Fruit fly (Drosophila melanogaster) whole organism, prepupa: ENCODE data around the gene CG32270.

Experiments used
- Blimp-1 ChIP-seq: fragments of 200-800 bp; sonication (Bioruptor generic); optimal IDR thresholded peaks from 3 replicates; lab custom pipeline; 2017; ENCODE audit warnings: missing biosample characterization, missing genetic modification characterization, mild to moderate bottlenecking, moderate library complexity, missing genetic modification reagents
- CG10669 ChIP-seq: fragments of 200-800 bp; sonication (Bioruptor generic); optimal IDR thresholded peaks from 3 replicates; lab custom pipeline; 2018; ENCODE audit warnings: missing biosample characterization, mild to moderate bottlenecking, missing genetic modification characterization, moderate library complexity
- CG11294 ChIP-seq: fragments of 200-800 bp; sonication (Bioruptor generic); IDR thresholded peaks from 2 replicates; pipeline ENCODE4 v1.3.6; 2022; ENCODE audit warnings: missing biosample characterization, missing genetic modification characterization
- CG11762 ChIP-seq: fragments of 200-800 bp; sonication (Bioruptor generic); optimal IDR thresholded peaks from 3 replicates; lab custom pipeline; 2016; ENCODE audit warnings: missing biosample characterization, missing genetic modification characterization; ENCODE audit not compliant: insufficient read depth
- CG11902 ChIP-seq: fragments of 200-800 bp; sonication (Bioruptor generic); optimal IDR thresholded peaks from 3 replicates; lab custom pipeline; 2016; ENCODE audit warnings: missing biosample characterization, missing genetic modification characterization
- CG1621 ChIP-seq: fragments of 200-800 bp; sonication (Bioruptor generic); optimal IDR thresholded peaks from 3 replicates; lab custom pipeline; 2018; ENCODE audit warnings: missing biosample characterization, mild to moderate bottlenecking, missing genetic modification characterization
- CG3032 ChIP-seq: fragments of 200-800 bp; optimal IDR thresholded peaks from 2 replicates; lab custom pipeline; 2019; ENCODE audit warnings: missing biosample characterization, mild to moderate bottlenecking, missing genetic modification characterization, moderate library complexity
- CG31627 ChIP-seq: fragments of 200-800 bp; sonication (Bioruptor generic); optimal IDR thresholded peaks from 3 replicates; lab custom pipeline; 2016; ENCODE audit warnings: missing biosample characterization, missing genetic modification characterization
- CG32006 ChIP-seq: fragments of 200-800 bp; sonication (Bioruptor generic); optimal IDR thresholded peaks from 3 replicates; lab custom pipeline; 2017; ENCODE audit warnings: missing biosample characterization, mild to moderate bottlenecking, missing genetic modification characterization
- CG34406 ChIP-seq: fragments of 200-800 bp; sonication (Bioruptor generic); optimal IDR thresholded peaks from 3 replicates; lab custom pipeline; 2016; ENCODE audit warnings: missing biosample characterization, missing genetic modification characterization
- CG3919 ChIP-seq: fragments of 200-800 bp; sonication (Bioruptor generic); optimal IDR thresholded peaks from 3 replicates; lab custom pipeline; 2016; ENCODE audit warnings: missing biosample characterization, missing genetic modification characterization
- CG6163 ChIP-seq: fragments of 200-800 bp; sonication (Bioruptor generic); IDR thresholded peaks from 3 replicates; pipeline ENCODE4 v1.3.6; 2022; ENCODE audit warnings: missing biosample characterization, missing genetic modification characterization
- CG6276 ChIP-seq: fragments of 200-800 bp; sonication (Bioruptor generic); optimal IDR thresholded peaks from 2 replicates; lab custom pipeline; 2017; ENCODE audit warnings: missing biosample characterization, mild to moderate bottlenecking, missing genetic modification characterization
- CG6792 ChIP-seq: fragments of 200-800 bp; sonication (Bioruptor generic); optimal IDR thresholded peaks from 3 replicates; lab custom pipeline; 2016; ENCODE audit warnings: missing biosample characterization, missing genetic modification characterization
- CG6808 ChIP-seq: fragments of 200-800 bp; sonication (Bioruptor generic); optimal IDR thresholded peaks from 3 replicates; lab custom pipeline; 2017; ENCODE audit warnings: missing biosample characterization, missing genetic modification characterization, mild to moderate bottlenecking, moderate library complexity, missing genetic modification reagents
- CG6854 ChIP-seq: fragments of 200-800 bp; sonication (Bioruptor generic); optimal IDR thresholded peaks from 2 replicates; lab custom pipeline; 2017; ENCODE audit warnings: missing biosample characterization, mild to moderate bottlenecking, missing genetic modification characterization
- CG7368 ChIP-seq: fragments of 200-800 bp; sonication (Bioruptor generic); optimal IDR thresholded peaks from 3 replicates; lab custom pipeline; 2016; ENCODE audit warnings: missing biosample characterization, missing genetic modification characterization
- CG8319 ChIP-seq: fragments of 200-800 bp; sonication (Bioruptor generic); optimal IDR thresholded peaks from 3 replicates; lab custom pipeline; 2016; ENCODE audit warnings: missing biosample characterization, missing genetic modification characterization
- CG9139 ChIP-seq: fragments of 200-800 bp; sonication (Bioruptor generic); optimal IDR thresholded peaks from 3 replicates; lab custom pipeline; 2017; ENCODE audit warnings: missing biosample characterization, mild to moderate bottlenecking, missing genetic modification characterization
- Eip75B ChIP-seq: fragments of 200-800 bp; sonication (Bioruptor generic); optimal IDR thresholded peaks from 3 replicates; lab custom pipeline; 2016; ENCODE audit warnings: missing biosample characterization, missing genetic modification characterization
- Eip78C ChIP-seq: fragments of 200-800 bp; sonication (Bioruptor generic); peaks from one replicate; lab custom pipeline; 2016; ENCODE audit warnings: missing biosample characterization, missing genetic modification characterization
- Eip93F ChIP-seq: fragments of 200-800 bp; sonication (Bioruptor generic); optimal IDR thresholded peaks from 2 replicates; lab custom pipeline; 2016; ENCODE audit warnings: missing biosample characterization, mild to moderate bottlenecking, missing genetic modification characterization
- Ets21C ChIP-seq: fragments of 200-800 bp; sonication (Bioruptor generic); optimal IDR thresholded peaks from 3 replicates; lab custom pipeline; 2016; ENCODE audit warnings: missing biosample characterization, missing genetic modification characterization
- Gug ChIP-seq: fragments of 200-800 bp; sonication (Bioruptor generic); IDR thresholded peaks from 2 replicates; pipeline ENCODE4 v1.3.6; 2022; ENCODE audit warnings: missing biosample characterization, missing genetic modification characterization
- Hr38 ChIP-seq: sonication (Bioruptor generic); optimal IDR thresholded peaks from 2 replicates; lab custom pipeline; 2016; ENCODE audit warnings: missing biosample characterization, missing genetic modification characterization
- Hr39 ChIP-seq: fragments of 200-800 bp; sonication (Bioruptor generic); optimal IDR thresholded peaks from 2 replicates; lab custom pipeline; 2016; ENCODE audit warnings: missing biosample characterization, missing genetic modification characterization
- Hr4 ChIP-seq: fragments of 200-800 bp; sonication (Bioruptor generic); optimal IDR thresholded peaks from 3 replicates; lab custom pipeline; 2016; ENCODE audit warnings: missing biosample characterization, missing genetic modification characterization
- Met ChIP-seq: fragments of 200-800 bp; sonication (Bioruptor generic); optimal IDR thresholded peaks from 3 replicates; lab custom pipeline; 2016; ENCODE audit warnings: missing biosample characterization, missing genetic modification characterization
- OdsH ChIP-seq: fragments of 200-800 bp; sonication (Bioruptor generic); optimal IDR thresholded peaks from 3 replicates; lab custom pipeline; 2016; ENCODE audit warnings: missing biosample characterization, missing genetic modification characterization
- Smox ChIP-seq: fragments of 200-800 bp; sonication (Bioruptor generic); optimal IDR thresholded peaks from 3 replicates; lab custom pipeline; 2016; ENCODE audit warnings: missing biosample characterization, missing genetic modification characterization
- Sox102F ChIP-seq: fragments of 200-800 bp; sonication (Bioruptor generic); optimal IDR thresholded peaks from 2 replicates; lab custom pipeline; 2016; ENCODE audit warnings: missing biosample characterization, mild to moderate bottlenecking, missing genetic modification characterization
- Sox14 ChIP-seq: fragments of 200-800 bp; sonication (Bioruptor generic); optimal IDR thresholded peaks from 3 replicates; lab custom pipeline; 2016; ENCODE audit warnings: missing biosample characterization, missing genetic modification characterization
- Sox15 ChIP-seq: fragments of 200-800 bp; sonication (Bioruptor generic); optimal IDR thresholded peaks from 3 replicates; lab custom pipeline; 2016; ENCODE audit warnings: missing biosample characterization, missing genetic modification characterization
- cyc ChIP-seq: fragments of 200-800 bp; sonication (Bioruptor generic); optimal IDR thresholded peaks from 3 replicates; lab custom pipeline; 2016; ENCODE audit warnings: missing biosample characterization, missing genetic modification characterization
- dac ChIP-seq: fragments of 200-800 bp; sonication (Bioruptor generic); optimal IDR thresholded peaks from 2 replicates; lab custom pipeline; 2017; ENCODE audit warnings: missing biosample characterization, mild to moderate bottlenecking, missing genetic modification characterization
- dsx ChIP-seq: fragments of 200-800 bp; optimal IDR thresholded peaks from 3 replicates; lab custom pipeline; 2019; ENCODE audit warnings: missing biosample characterization, mild to moderate bottlenecking, missing genetic modification characterization, moderate library complexity; ENCODE audit not compliant: poor library complexity, severe bottlenecking
- eg ChIP-seq: fragments of 200-800 bp; sonication (Bioruptor generic); IDR thresholded peaks from 3 replicates; pipeline ENCODE4 v1.3.6; 2022; ENCODE audit warnings: missing biosample characterization, missing genetic modification characterization
- esn ChIP-seq: fragments of 200-800 bp; sonication (Bioruptor generic); optimal IDR thresholded peaks from 2 replicates; lab custom pipeline; 2016; ENCODE audit warnings: missing biosample characterization, mild to moderate bottlenecking, missing genetic modification characterization, moderate library complexity
- fd59A ChIP-seq: fragments of 200-800 bp; sonication (Bioruptor generic); optimal IDR thresholded peaks from 2 replicates; lab custom pipeline; 2017; ENCODE audit warnings: missing biosample characterization, mild to moderate bottlenecking, missing genetic modification characterization, missing genetic modification reagents
- fd85E ChIP-seq: fragments of 200-800 bp; sonication (Bioruptor generic); optimal IDR thresholded peaks from 3 replicates; lab custom pipeline; 2016; ENCODE audit warnings: missing biosample characterization, missing genetic modification characterization
- lz ChIP-seq: fragments of 200-800 bp; sonication (Bioruptor generic); optimal IDR thresholded peaks from 3 replicates; lab custom pipeline; 2016; ENCODE audit warnings: missing biosample characterization, missing genetic modification characterization
- pdm3 ChIP-seq: fragments of 200-800 bp; sonication (Bioruptor generic); optimal IDR thresholded peaks from 3 replicates; lab custom pipeline; 2016; ENCODE audit warnings: missing biosample characterization, missing genetic modification characterization
- spab ChIP-seq: fragments of 200-800 bp; sonication (Bioruptor generic); optimal IDR thresholded peaks from 2 replicates; lab custom pipeline; 2017; ENCODE audit warnings: missing biosample characterization, mild to moderate bottlenecking, missing genetic modification characterization, missing genetic modification reagents
- ss ChIP-seq, 2 experiments: fragments of 200-800 bp; sonication (Bioruptor generic); optimal IDR thresholded peaks; 2 replicates in 1 of 2; 3 replicates in 1 of 2; lab custom pipeline; 2017 to 2018; ENCODE audit warnings: mild to moderate bottlenecking in 2 of 2, missing biosample characterization in 2 of 2, missing genetic modification characterization in 2 of 2, moderate library complexity in 1 of 2
- svp ChIP-seq: fragments of 200-800 bp; sonication (Bioruptor generic); peaks from one replicate; lab custom pipeline; 2016; ENCODE audit warnings: missing biosample characterization, missing genetic modification characterization
- topi ChIP-seq: fragments of 200-800 bp; sonication (Bioruptor generic); optimal IDR thresholded peaks from 3 replicates; lab custom pipeline; 2016; ENCODE audit warnings: missing biosample characterization, missing genetic modification characterization
- vri ChIP-seq: fragments of 200-800 bp; sonication (Bioruptor generic); optimal IDR thresholded peaks from 3 replicates; lab custom pipeline; 2016; ENCODE audit warnings: missing biosample characterization, mild to moderate bottlenecking, missing genetic modification characterization

CG32270 gene

DNA sequence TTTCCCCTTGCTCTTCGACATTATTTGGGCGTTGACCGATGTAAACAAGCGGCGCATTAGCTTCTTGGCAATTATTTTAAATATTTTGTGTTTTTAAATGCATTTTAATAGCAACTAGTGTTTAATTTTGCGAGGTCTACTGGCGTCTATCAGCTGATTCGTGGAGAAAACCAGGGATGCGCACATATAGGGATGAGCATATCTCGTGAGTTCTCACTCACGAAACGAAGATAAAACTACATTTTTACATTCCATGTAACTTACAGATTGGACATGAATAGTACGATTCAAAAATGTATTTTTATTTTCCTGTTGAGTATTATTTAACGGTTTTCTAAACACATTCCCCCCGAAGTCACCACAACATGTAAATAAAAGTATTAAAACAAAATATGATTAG, 11.3 kb downstream of the CG32270 start, which contains the start of gene CG14966:
CG14966 (minus strand) TSS at position 168 of the 400 bp plus-strand sequence.
- TF ChIP-seq lz (peak; percentile 38), Hr39 (GFP tag; lab: Kevin White, UChicago) (peak; percentile 20), CG6808 (GFP tag; lab: Kevin White, UChicago) (peak; percentile 3), CG34406 (GFP tag; lab: Kevin White, UChicago) (no peak), CG3032 (tag; lab: Kevin White, UChicago) (no peak), topi (GFP tag; lab: Kevin White, UChicago) (peak; percentile 33), svp (GFP tag; lab: Kevin White, UChicago) (peak; percentile 65), Eip93F (GFP tag; lab: Kevin White, UChicago) (no peak), pdm3 (GFP tag; lab: Kevin White, UChicago) (peak; percentile 26), esn (peak; percentile 45), CG31627 (GFP tag; lab: Kevin White, UChicago) (peak; percentile 28), Sox14 (GFP tag; lab: Kevin White, UChicago) (peak; percentile 29), fd85E (no peak), Ets21C (GFP tag; lab: Kevin White, UChicago) (peak; percentile 5), ss (GFP tag; optimal IDR thresholded peaks at IDR 0.05; lab: Kevin White, UChicago) (peak in 1 of 2 experiments; percentile 23), cyc (GFP tag; lab: Kevin White, UChicago) (peak; percentile 17), CG7368 (GFP tag; lab: Kevin White, UChicago) (no peak), dsx (peak; percentile 9), Eip78C (peak; percentile 56), Smox (GFP tag; lab: Kevin White, UChicago) (peak; percentile 31), CG6854 (GFP tag; lab: Kevin White, UChicago) (peak; percentile 26)

DNA sequence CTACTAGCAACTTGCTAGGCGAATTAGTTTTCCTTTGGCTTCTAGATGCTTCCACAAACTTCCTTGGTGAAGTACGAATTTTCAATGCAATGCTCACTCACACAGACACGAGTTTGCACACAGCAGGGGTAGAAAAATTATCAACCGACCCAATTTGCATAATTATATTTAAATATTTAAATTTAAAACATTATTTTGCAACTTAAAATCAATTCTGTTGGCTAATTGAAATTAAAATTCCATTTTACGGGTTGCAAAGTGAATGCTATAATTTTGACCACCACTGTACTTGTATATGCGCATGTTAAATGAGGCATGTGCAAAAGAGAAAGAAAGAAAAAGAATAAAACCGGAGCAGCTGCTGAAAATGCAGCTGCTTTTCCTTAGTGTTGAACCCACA, 14.7 kb downstream of the CG32270 start:
- TF ChIP-seq lz (peak; percentile 92), CG8319 (peak; percentile 94), topi (GFP tag; lab: Kevin White, UChicago) (peak; percentile 96), Sox14 (GFP tag; lab: Kevin White, UChicago) (peak; percentile 94), CG7368 (GFP tag; lab: Kevin White, UChicago) (peak; percentile 97), CG32006 (GFP tag; lab: Kevin White, UChicago) (peak; percentile 99), Sox102F (GFP tag; lab: Kevin White, UChicago) (peak; percentile 97), CG3032 (tag; lab: Kevin White, UChicago) (peak; percentile 91), Eip93F (GFP tag; lab: Kevin White, UChicago) (peak; percentile 93), vri (GFP tag; lab: Kevin White, UChicago) (peak; percentile 94), Smox (GFP tag; lab: Kevin White, UChicago) (peak; percentile 93), dsx (peak; percentile 93), CG10669 (GFP tag; lab: Kevin White, UChicago) (peak; percentile 96), CG6792 (GFP tag; lab: Kevin White, UChicago) (peak; percentile 95), Hr4 (GFP tag; lab: Kevin White, UChicago) (peak; percentile 96), dac (GFP tag; lab: Kevin White, UChicago) (peak; percentile 95), CG11762 (GFP tag; lab: Kevin White, UChicago) (peak; percentile 97), Eip75B (GFP tag; lab: Kevin White, UChicago) (peak; percentile 96), CG6276 (GFP tag; lab: Kevin White, UChicago) (peak; percentile 98), esn (peak; percentile 98), CG3919 (GFP tag; lab: Kevin White, UChicago) (peak; percentile 98), CG9139 (GFP tag; lab: Kevin White, UChicago) (peak; percentile 85), Hr38 (GFP tag; lab: Kevin White, UChicago) (no peak), CG1621 (peak; percentile 92), Hr39 (GFP tag; lab: Kevin White, UChicago) (peak; percentile 92), cyc (GFP tag; lab: Kevin White, UChicago) (peak; percentile 95), spab (GFP tag; lab: Kevin White, UChicago) (peak; percentile 86), fd85E (peak; percentile 93), CG11902 (GFP tag; lab: Kevin White, UChicago) (peak; percentile 93), eg (peak; percentile 99), OdsH (GFP tag; lab: Kevin White, UChicago) (peak; percentile 98), Gug (GFP tag; lab: Robert Waterston, UW) (peak; percentile 98), Blimp-1 (peak; percentile 85), CG6808 (GFP tag; lab: Kevin White, UChicago) (peak; percentile 73), Met (peak; percentile 97), fd59A (GFP tag; lab: Kevin White, UChicago) (peak; percentile 80), CG11294 (peak; percentile 94), Sox15 (GFP tag; lab: Kevin White, UChicago) (peak; percentile 88), CG6163 (GFP tag; lab: Robert Waterston, UW) (peak; percentile 99)
